Fruit fly (Drosophila melanogaster) whole organism, pupa: Measurements from ENCODE around the gene Dis3.

ENCODE experiments used
- CG10348 ChIP-seq: fragments of 200-800 bp; sonication (Bioruptor generic); IDR thresholded peaks from 2 replicates; pipeline ENCODE4 v1.3.6; 2022; ENCODE audit warnings: missing biosample characterization, missing genetic modification characterization
- CG12605 ChIP-seq: fragments of 200-800 bp; sonication (Bioruptor generic); IDR thresholded peaks from 2 replicates; pipeline ENCODE4 v1.3.6; 2022; ENCODE audit warnings: missing biosample characterization, missing genetic modification characterization
- CG13204 ChIP-seq: fragments of 200-800 bp; sonication (Bioruptor generic); optimal IDR thresholded peaks from 2 replicates; lab custom pipeline; 2018; ENCODE audit warnings: missing biosample characterization, mild to moderate bottlenecking, missing genetic modification characterization, moderate library complexity
- CG14655 ChIP-seq: fragments of 200-800 bp; sonication (Bioruptor generic); optimal IDR thresholded peaks from 3 replicates; lab custom pipeline; 2017; ENCODE audit warnings: mild to moderate bottlenecking, missing biosample characterization, missing genetic modification reagents, missing genetic modification characterization
- CG15710 ChIP-seq: fragments of 200-800 bp; sonication (Bioruptor generic); optimal IDR thresholded peaks from 2 replicates; lab custom pipeline; 2018; ENCODE audit warnings: missing biosample characterization, mild to moderate bottlenecking, missing genetic modification characterization, moderate library complexity
- CG17806 ChIP-seq: fragments of 200-800 bp; sonication (Bioruptor generic); optimal IDR thresholded peaks from 2 replicates; lab custom pipeline; 2018; ENCODE audit warnings: missing biosample characterization, mild to moderate bottlenecking, missing genetic modification characterization, moderate library complexity
- CG32121 ChIP-seq: fragments of 200-800 bp; sonication (Bioruptor generic); IDR thresholded peaks from 2 replicates; pipeline ENCODE4 v1.3.6; 2022; ENCODE audit warnings: missing biosample characterization, missing genetic modification characterization
- CG34367 ChIP-seq: fragments of 200-800 bp; sonication (Bioruptor generic); optimal IDR thresholded peaks from 2 replicates; lab custom pipeline; 2018; ENCODE audit warnings: missing biosample characterization, mild to moderate bottlenecking, missing genetic modification characterization
- CG4496 ChIP-seq: fragments of 200-800 bp; sonication (Bioruptor generic); IDR thresholded peaks from 3 replicates; pipeline ENCODE4 v1.3.6; 2022; ENCODE audit warnings: missing biosample characterization, missing genetic modification characterization
- CG8159 ChIP-seq: fragments of 200-800 bp; sonication (Bioruptor generic); optimal IDR thresholded peaks from 3 replicates; lab custom pipeline; 2018; ENCODE audit warnings: missing biosample characterization, mild to moderate bottlenecking, missing genetic modification characterization, moderate library complexity
- CG8301 ChIP-seq: fragments of 200-800 bp; sonication (Bioruptor generic); optimal IDR thresholded peaks from 2 replicates; lab custom pipeline; 2018; ENCODE audit warnings: missing biosample characterization, mild to moderate bottlenecking, missing genetic modification characterization
- CG9948 ChIP-seq: fragments of 200-800 bp; sonication (Bioruptor generic); optimal IDR thresholded peaks from 2 replicates; lab custom pipeline; 2018; ENCODE audit warnings: missing biosample characterization, mild to moderate bottlenecking, missing genetic modification characterization, moderate library complexity
- D1 ChIP-seq: fragments of 200-800 bp; sonication (Bioruptor generic); optimal IDR thresholded peaks from 2 replicates; lab custom pipeline; 2018; ENCODE audit warnings: missing biosample characterization, mild to moderate bottlenecking, missing genetic modification characterization, moderate library complexity
- EcR ChIP-seq: fragments of 200-800 bp; sonication (Bioruptor generic); optimal IDR thresholded peaks from 3 replicates; lab custom pipeline; 2019; ENCODE audit warnings: missing biosample characterization, missing genetic modification characterization, mild to moderate bottlenecking, moderate library complexity, missing genetic modification reagents
- Ets98B ChIP-seq: fragments of 200-800 bp; sonication (Bioruptor generic); IDR thresholded peaks from 2 replicates; pipeline ENCODE4 v1.3.6; 2022; ENCODE audit warnings: missing biosample characterization, missing genetic modification characterization
- Pif1A ChIP-seq: fragments of 200-800 bp; sonication (Bioruptor generic); optimal IDR thresholded peaks from 3 replicates; lab custom pipeline; 2016; ENCODE audit warnings: missing biosample characterization, missing genetic modification characterization
- Pif1B ChIP-seq: fragments of 200-800 bp; sonication (Bioruptor generic); optimal IDR thresholded peaks from 3 replicates; lab custom pipeline; 2016; ENCODE audit warnings: missing biosample characterization, missing genetic modification characterization
- Snoo ChIP-seq: fragments of 200-800 bp; sonication (Bioruptor generic); optimal IDR thresholded peaks from 3 replicates; lab custom pipeline; 2017; ENCODE audit warnings: missing biosample characterization, mild to moderate bottlenecking, missing genetic modification characterization, inconsistent platforms
- fd96Ca ChIP-seq: fragments of 200-800 bp; sonication (Bioruptor generic); IDR thresholded peaks from 3 replicates; pipeline ENCODE4 v1.3.6; 2022; ENCODE audit warnings: missing biosample characterization, missing genetic modification characterization
- gl ChIP-seq: fragments of 200-800 bp; sonication (Bioruptor generic); optimal IDR thresholded peaks from 2 replicates; lab custom pipeline; 2018; ENCODE audit warnings: missing biosample characterization, mild to moderate bottlenecking, missing genetic modification characterization
- rn ChIP-seq: fragments of 200-800 bp; sonication (Bioruptor generic); IDR thresholded peaks from 2 replicates; pipeline ENCODE4 v1.3.6; 2022; ENCODE audit warnings: missing biosample characterization, missing genetic modification characterization

Dis3 gene

dm6 chr3R:24333182-24333808 is at the start of gene Dis3, which contains the start of gene Rrp5:
TSS of gene Dis3 (plus strand) at chr3R:24333433.
TSS of gene Rrp5 (minus strand) at chr3R:24333316.
- peak; percentile 41; the same call in 1 of the 3 replicates for TF ChIP-seq fd96Ca (GFP tag; lab: Robert Waterston, UW)
- no peak for TF ChIP-seq Snoo (tag; lab: Kevin White, UChicago)
- TF ChIP-seq EcR (GFP tag; lab: Kevin White, UChicago) = no peak
- TF ChIP-seq Pif1B (GFP tag; lab: Kevin White, UChicago) = no peak
- TF ChIP-seq CG4496 (GFP tag; lab: Robert Waterston, UW) = peak; percentile 35; the same call in 1 of the 3 replicates

dm6 chr3R:24283582-24284085 is 49.6 kb upstream of the Dis3 start, which contains the start of gene CG6356:
TSS of gene CG6356 (plus strand) at chr3R:24283955.
- TF ChIP-seq CG12605 (GFP tag; lab: Robert Waterston, UW) = peak; percentile 47; the same call in 1 of the 2 replicates
- no peak for TF ChIP-seq CG10348 (GFP tag; lab: Robert Waterston, UW)
- peak; percentile 25 for TF ChIP-seq CG8301 (tag; lab: Kevin White, UChicago)
- TF ChIP-seq Pif1A (GFP tag; lab: Kevin White, UChicago) = no peak
- TF ChIP-seq gl = no peak
- TF ChIP-seq CG15710 (tag; lab: Kevin White, UChicago) = no peak
- no peak for TF ChIP-seq CG34367 (tag; lab: Kevin White, UChicago)
- TF ChIP-seq fd96Ca (GFP tag; lab: Robert Waterston, UW) = peak; percentile 50; the same call in 1 of the 3 replicates
- no peak for TF ChIP-seq D1
- no peak for TF ChIP-seq Pif1B (GFP tag; lab: Kevin White, UChicago)
- TF ChIP-seq Ets98B = peak; percentile 42; the same call in 1 of the 2 replicates
- no peak for TF ChIP-seq CG9948 (tag; lab: Kevin White, UChicago)
- peak; percentile 86 for TF ChIP-seq CG13204
- peak; percentile 60 for TF ChIP-seq EcR (GFP tag; lab: Kevin White, UChicago)
- peak; percentile 67 for TF ChIP-seq CG4496 (GFP tag; lab: Robert Waterston, UW)
- TF ChIP-seq CG32121 (GFP tag; lab: Robert Waterston, UW) = peak; percentile 62; the same call in 1 of the 2 replicates
- TF ChIP-seq rn (GFP tag; lab: Robert Waterston, UW) = no peak
- TF ChIP-seq CG14655 = peak; percentile 55
- TF ChIP-seq Snoo (tag; lab: Kevin White, UChicago) = no peak
- no peak for TF ChIP-seq CG8159 (tag; lab: Kevin White, UChicago)
- no peak for TF ChIP-seq CG17806 (tag; lab: Kevin White, UChicago)

- TF ChIP-seq Ets98B (no peak), CG8159 (tag; lab: Kevin White, UChicago) (no peak), Snoo (tag; lab: Kevin White, UChicago) (no peak)
These were observed 49.1 kb upstream of the Dis3 start for dm6 chr3R:24284164-24284563.

- no peak for TF ChIP-seq Snoo (tag; lab: Kevin White, UChicago)
- TF ChIP-seq CG32121 (GFP tag; lab: Robert Waterston, UW) = no peak
- no peak for TF ChIP-seq CG8159 (tag; lab: Kevin White, UChicago)
- no peak for TF ChIP-seq CG17806 (tag; lab: Kevin White, UChicago)
- no peak for TF ChIP-seq fd96Ca (GFP tag; lab: Robert Waterston, UW)
- no peak for TF ChIP-seq gl
- TF ChIP-seq CG13204 = peak; percentile 29
- TF ChIP-seq rn (GFP tag; lab: Robert Waterston, UW) = no peak
- no peak for TF ChIP-seq Pif1A (GFP tag; lab: Kevin White, UChicago)
- TF ChIP-seq CG4496 (GFP tag; lab: Robert Waterston, UW) = no peak
- no peak for TF ChIP-seq D1
- TF ChIP-seq CG12605 (GFP tag; lab: Robert Waterston, UW) = no peak
- TF ChIP-seq EcR (GFP tag; lab: Kevin White, UChicago) = peak; percentile 93
- TF ChIP-seq CG10348 (GFP tag; lab: Robert Waterston, UW) = no peak
- peak; percentile 14; the same call in 1 of the 2 replicates for TF ChIP-seq Ets98B
- no peak for TF ChIP-seq CG15710 (tag; lab: Kevin White, UChicago)
- TF ChIP-seq CG14655 = no peak
- TF ChIP-seq Pif1B (GFP tag; lab: Kevin White, UChicago) = no peak
- no peak for TF ChIP-seq CG34367 (tag; lab: Kevin White, UChicago)
These were observed 47.8 kb upstream of the Dis3 start for dm6 chr3R:24285423-24285822.

- TF ChIP-seq EcR (GFP tag; lab: Kevin White, UChicago) (peak; percentile 27), Ets98B (no peak), gl (peak; percentile 15), CG13204 (peak; percentile 17), rn (GFP tag; lab: Robert Waterston, UW) (no peak)
These were observed 46.1 kb upstream of the Dis3 start for dm6 chr3R:24287157-24287556.

dm6 chr3R:24289768-24290349 is 43.4 kb upstream of the Dis3 start, which contains the start of the genes CG34290 and Uck:
TSS of gene CG34290 (minus strand) at chr3R:24289818.
TSS of gene Uck (plus strand) at chr3R:24290172.
- TF ChIP-seq EcR (GFP tag; lab: Kevin White, UChicago) = no peak
- no peak for TF ChIP-seq CG12605 (GFP tag; lab: Robert Waterston, UW)
- peak; percentile 7 for TF ChIP-seq CG8159 (tag; lab: Kevin White, UChicago)
- no peak; the same call in 1 of the 2 replicates for TF ChIP-seq Ets98B
- TF ChIP-seq CG9948 (tag; lab: Kevin White, UChicago) = no peak
- no peak for TF ChIP-seq CG13204
- TF ChIP-seq gl = peak; percentile 45
- peak; percentile 72 for TF ChIP-seq Snoo (tag; lab: Kevin White, UChicago)
- TF ChIP-seq Pif1A (GFP tag; lab: Kevin White, UChicago) = peak; percentile 28
- TF ChIP-seq CG14655 = no peak
- no peak for TF ChIP-seq CG10348 (GFP tag; lab: Robert Waterston, UW)
- TF ChIP-seq CG34367 (tag; lab: Kevin White, UChicago) = peak; percentile 52
- TF ChIP-seq CG17806 (tag; lab: Kevin White, UChicago) = no peak
- TF ChIP-seq CG32121 (GFP tag; lab: Robert Waterston, UW) = 0 out of 2 replicates have a peak, but pooled peaks have one; percentile 26
- peak; percentile 46 for TF ChIP-seq CG15710 (tag; lab: Kevin White, UChicago)
- TF ChIP-seq rn (GFP tag; lab: Robert Waterston, UW) = no peak
- TF ChIP-seq D1 = no peak
- peak; percentile 36; the same call in 1 of the 3 replicates for TF ChIP-seq fd96Ca (GFP tag; lab: Robert Waterston, UW)
- peak; percentile 20 for TF ChIP-seq CG8301 (tag; lab: Kevin White, UChicago)
- no peak for TF ChIP-seq Pif1B (GFP tag; lab: Kevin White, UChicago)
- TF ChIP-seq CG4496 (GFP tag; lab: Robert Waterston, UW) = peak; percentile 57; the same call in 2 of the 3 replicates
